Worm (Caenorhabditis elegans) whole organism, midembryonic: ENCODE results near the gene pup-2.

Source experiments
- T22C8.4 ChIP-seq: fragments of 200-800 bp; sonication (Bioruptor generic); IDR thresholded peaks from 2 replicates; pipeline ENCODE4 v1.3.6; 2022; ENCODE audit warnings: missing genetic modification characterization, missing compliant biosample characterization
- cog-1 ChIP-seq: sonication (generic microtip); optimal IDR thresholded peaks from 2 replicates; lab custom pipeline; 2016; ENCODE audit warnings: missing genetic modification characterization, missing compliant biosample characterization
- med-1 ChIP-seq: sonication (generic microtip); optimal IDR thresholded peaks from 2 replicates; lab custom pipeline; 2017; ENCODE audit warnings: missing genetic modification characterization, mild to moderate bottlenecking, missing compliant biosample characterization, antibody characterized with exemption, missing genetic modification reagents; ENCODE audit not compliant: insufficient read depth
- ref-1 ChIP-seq: fragments of 200-800 bp; sonication (Bioruptor generic); conservative IDR thresholded peaks from 2 replicates; pipeline ENCODE4 v1.3.6; 2022; ENCODE audit warnings: missing genetic modification reagents, missing genetic modification characterization, missing compliant biosample characterization
- tab-1 ChIP-seq: fragments of 200-800 bp; sonication (Bioruptor generic); IDR thresholded peaks from 2 replicates; pipeline ENCODE4 v1.3.6; 2022; ENCODE audit warnings: missing genetic modification characterization, missing compliant biosample characterization
- ztf-23 ChIP-seq: fragments of 200-800 bp; sonication (Bioruptor generic); IDR thresholded peaks from 2 replicates; pipeline ENCODE4 v1.3.6; 2022; ENCODE audit warnings: missing genetic modification reagents, missing genetic modification characterization, missing compliant biosample characterization
- ztf-29 ChIP-seq: fragments of 200-800 bp; sonication (Bioruptor generic); IDR thresholded peaks from 2 replicates; pipeline ENCODE4 v1.3.6; 2022; ENCODE audit warnings: missing genetic modification reagents, missing genetic modification characterization, missing compliant biosample characterization

DNA sequence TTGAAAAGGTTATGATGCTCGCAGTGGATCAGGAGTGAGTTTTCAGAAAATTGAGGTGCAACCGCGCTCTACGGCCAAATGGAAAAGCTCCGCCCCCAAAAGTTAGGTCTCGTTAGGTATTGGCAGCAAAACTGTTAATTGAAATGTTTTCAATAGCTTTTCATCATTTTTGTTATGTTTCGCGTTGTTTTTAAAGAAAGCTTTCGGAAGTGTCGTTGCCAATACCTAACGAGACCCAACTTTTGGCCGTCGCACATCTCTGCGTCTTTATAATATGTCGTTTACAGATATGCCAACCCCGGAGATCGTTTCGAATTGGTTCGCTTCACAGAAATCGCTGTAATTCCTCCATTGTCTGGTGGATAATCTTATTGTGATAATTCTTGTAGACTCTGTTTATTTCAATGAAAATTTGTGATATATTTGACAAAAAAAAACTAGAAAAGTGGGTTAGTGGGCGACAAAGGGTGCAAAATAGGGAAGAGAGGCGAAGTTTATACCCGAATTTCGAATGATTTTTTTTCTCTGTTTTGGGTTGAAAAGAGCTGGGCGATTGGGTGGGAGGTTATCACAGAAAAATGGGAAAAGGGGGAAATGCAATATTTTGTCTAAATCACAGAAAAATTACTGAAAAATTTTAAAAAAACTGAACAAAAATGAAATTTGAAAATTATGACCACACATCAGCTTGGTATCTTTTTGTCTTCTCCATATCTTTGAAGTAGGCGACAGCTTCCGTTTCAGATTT, 10.8 kb downstream of the pup-2 start:
- TF ChIP-seq ztf-29 (no peak), ztf-23 (GFP tag; lab: Robert Waterston, UW) (no peak), tab-1 (GFP tag; lab: Robert Waterston, UW) (no peak), T22C8.4 (GFP tag; lab: Robert Waterston, UW) (no peak), cog-1 (tag; lab: Kevin White, UChicago) (no peak), ref-1 (GFP tag; lab: Robert Waterston, UW) (no peak), med-1 (GFP tag; lab: Kevin White, UChicago) (no peak)
